Fruit fly (Drosophila melanogaster) whole organism, adult: ENCODE data around the gene CG13408.
A peak's percentile ranks its signal among the peaks of the same experiment; 100 is the strongest.

Source experiments
- CG11617 ChIP-seq: fragments of 200-800 bp; sonication (Bioruptor generic); optimal IDR thresholded peaks from 2 replicates; lab custom pipeline; 2017; ENCODE audit warnings: mild to moderate bottlenecking, missing biosample characterization, missing genetic modification reagents, missing genetic modification characterization
- CG12768 ChIP-seq: fragments of 200-800 bp; sonication (Bioruptor generic); optimal IDR thresholded peaks from 2 replicates; lab custom pipeline; 2017; ENCODE audit warnings: missing biosample characterization, missing genetic modification characterization, mild to moderate bottlenecking, moderate library complexity, missing genetic modification reagents
- CG14711 ChIP-seq: fragments of 200-800 bp; sonication (Bioruptor generic); optimal IDR thresholded peaks from 2 replicates; lab custom pipeline; 2018; ENCODE audit warnings: missing biosample characterization, mild to moderate bottlenecking, missing genetic modification characterization, moderate library complexity
- CG1620 ChIP-seq: fragments of 200-800 bp; sonication (Bioruptor generic); optimal IDR thresholded peaks from 2 replicates; lab custom pipeline; 2016; ENCODE audit warnings: missing biosample characterization, missing genetic modification characterization
- CG33017 ChIP-seq: fragments of 200-800 bp; sonication (Bioruptor generic); optimal IDR thresholded peaks from 2 replicates; lab custom pipeline; 2018; ENCODE audit warnings: missing biosample characterization, mild to moderate bottlenecking, missing genetic modification characterization, moderate library complexity
- CG5204 ChIP-seq: fragments of 200-800 bp; sonication (Bioruptor generic); optimal IDR thresholded peaks from 2 replicates; lab custom pipeline; 2016; ENCODE audit warnings: missing biosample characterization, missing genetic modification characterization
- CG7045 ChIP-seq: fragments of 200-800 bp; sonication (Bioruptor generic); optimal IDR thresholded peaks from 2 replicates; lab custom pipeline; 2017; ENCODE audit warnings: missing biosample characterization, mild to moderate bottlenecking, missing genetic modification characterization
- CG7101 ChIP-seq: fragments of 200-800 bp; sonication (Bioruptor generic); optimal IDR thresholded peaks from 2 replicates; lab custom pipeline; 2018; ENCODE audit warnings: missing biosample characterization, mild to moderate bottlenecking, missing genetic modification characterization, moderate library complexity
- Clk ChIP-seq: fragments of 200-800 bp; sonication (Bioruptor generic); optimal IDR thresholded peaks from 2 replicates; lab custom pipeline; 2017; ENCODE audit warnings: missing biosample characterization, missing genetic modification characterization
- Crg-1 ChIP-seq: fragments of 200-800 bp; sonication (Bioruptor generic); optimal IDR thresholded peaks from 2 replicates; lab custom pipeline; 2016; ENCODE audit warnings: missing biosample characterization, missing genetic modification characterization
- Hr96 ChIP-seq: fragments of 200-800 bp; sonication (Bioruptor generic); optimal IDR thresholded peaks from 2 replicates; lab custom pipeline; 2016; ENCODE audit warnings: missing biosample characterization, missing genetic modification characterization
- Mnt ChIP-seq: fragments of 200-800 bp; sonication (Bioruptor generic); optimal IDR thresholded peaks from 2 replicates; lab custom pipeline; 2016; ENCODE audit warnings: missing biosample characterization, mild to moderate bottlenecking, missing genetic modification characterization
- bab1 ChIP-seq: fragments of 200-800 bp; sonication (Bioruptor generic); optimal IDR thresholded peaks from 3 replicates; lab custom pipeline; 2019; ENCODE audit warnings: missing biosample characterization, mild to moderate bottlenecking, missing genetic modification characterization, moderate library complexity
- cic ChIP-seq: fragments of 200-800 bp; sonication (Bioruptor generic); optimal IDR thresholded peaks from 2 replicates; lab custom pipeline; 2017; ENCODE audit warnings: missing biosample characterization, mild to moderate bottlenecking, missing genetic modification characterization, moderate library complexity
- cnc ChIP-seq, 2 experiments: fragments of >200 bp; optimal IDR thresholded peaks; 2 replicates each; lab custom pipeline; 2017
- kay ChIP-seq: fragments of 200-800 bp; sonication (Bioruptor generic); peaks from one replicate; lab custom pipeline; 2016; ENCODE audit warnings: missing biosample characterization, missing genetic modification characterization, borderline replicate concordance
- ovo ChIP-seq: fragments of 200-800 bp; sonication (Bioruptor generic); optimal IDR thresholded peaks from 2 replicates; lab custom pipeline; 2016; ENCODE audit warnings: missing biosample characterization, missing genetic modification characterization
- pad ChIP-seq: fragments of 200-800 bp; sonication (Bioruptor generic); optimal IDR thresholded peaks from 3 replicates; lab custom pipeline; 2017; ENCODE audit warnings: missing biosample characterization, missing genetic modification characterization, mild to moderate bottlenecking, moderate library complexity, missing genetic modification reagents
- tj ChIP-seq: fragments of 200-800 bp; sonication (Bioruptor generic); optimal IDR thresholded peaks from 3 replicates; lab custom pipeline; 2017; ENCODE audit warnings: missing biosample characterization, mild to moderate bottlenecking, missing genetic modification characterization, moderate library complexity
- toe ChIP-seq: fragments of 200-800 bp; sonication (Bioruptor generic); optimal IDR thresholded peaks from 2 replicates; lab custom pipeline; 2016; ENCODE audit warnings: missing biosample characterization, missing genetic modification characterization

The CG13408 gene

dm6 chr3R:22080161-22080560 is at the start of gene CG13408:
Gene CG13408 (plus strand): TSS chr3R:22080382.
- TF ChIP-seq tj (GFP tag; lab: Kevin White, UChicago): no peak
- no peak for TF ChIP-seq CG33017 (tag; lab: Kevin White, UChicago)
- TF ChIP-seq CG1620: no peak
- no peak for TF ChIP-seq bab1 (GFP tag; lab: Kevin White, UChicago)
- no peak for TF ChIP-seq CG5204 (GFP tag; lab: Kevin White, UChicago)
- TF ChIP-seq cnc (optimal IDR thresholded peaks at IDR 0.05; lab: Kevin White, UChicago): no peak
- no peak for TF ChIP-seq ovo (GFP tag; lab: Kevin White, UChicago)
- no peak for TF ChIP-seq Hr96
- no peak for TF ChIP-seq toe (GFP tag; lab: Kevin White, UChicago)
- TF ChIP-seq cic (GFP tag; lab: Kevin White, UChicago): no peak
- TF ChIP-seq Mnt (GFP tag; lab: Kevin White, UChicago): no peak
- TF ChIP-seq CG12768 (GFP tag; lab: Kevin White, UChicago): no peak
- no peak for TF ChIP-seq Clk
- no peak for TF ChIP-seq pad
- TF ChIP-seq CG11617 (GFP tag; lab: Kevin White, UChicago): no peak
- TF ChIP-seq Crg-1 (GFP tag; lab: Kevin White, UChicago): no peak
- no peak for TF ChIP-seq CG7045 (GFP tag; lab: Kevin White, UChicago)
- TF ChIP-seq kay (GFP tag; lab: Kevin White, UChicago): no peak
- no peak for TF ChIP-seq CG14711 (tag; lab: Kevin White, UChicago)
- no peak for TF ChIP-seq CG7101 (tag; lab: Kevin White, UChicago)

DNA sequence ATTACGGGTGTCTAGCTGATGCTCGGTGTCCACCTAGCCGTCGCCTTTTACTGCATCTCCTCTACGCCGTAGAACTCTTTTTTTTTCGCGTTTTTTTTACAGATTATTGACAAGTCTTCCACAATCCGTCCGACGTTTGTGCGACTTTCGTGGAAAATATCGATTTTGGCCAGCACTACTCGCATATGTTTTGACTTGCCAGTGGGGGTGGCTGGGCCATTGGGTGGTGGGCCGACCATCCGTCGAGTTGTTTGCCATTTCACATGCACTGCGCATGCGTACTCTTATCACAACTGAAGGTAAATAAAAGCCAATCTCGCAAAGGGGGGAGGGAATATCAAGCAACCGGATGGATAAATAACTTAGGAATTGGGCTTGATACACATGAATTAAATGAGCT is 48.4 kb upstream of the CG13408 start, which contains the start of gene CG13409:
Gene CG13409, minus strand, starts transcription at position 163 of the 400 bp plus-strand sequence.
- TF ChIP-seq Clk (no peak), CG11617 (GFP tag; lab: Kevin White, UChicago) (no peak), toe (GFP tag; lab: Kevin White, UChicago) (no peak), cnc (optimal IDR thresholded peaks at IDR 0.05; lab: Kevin White, UChicago) (no peak), ovo (GFP tag; lab: Kevin White, UChicago) (no peak), CG33017 (tag; lab: Kevin White, UChicago) (no peak), cic (GFP tag; lab: Kevin White, UChicago) (no peak), CG1620 (no peak)

dm6 chr3R:22034160-22034742 is 45.9 kb upstream of the CG13408 start, which contains the start of the genes CG45099, CG6015, pit and Fadd:
Gene CG45099 (minus strand): TSS chr3R:22034286.
Gene CG6015 (minus strand): TSS chr3R:22034286.
Gene pit (plus strand): TSS chr3R:22034298.
Gene Fadd (plus strand): TSS chr3R:22034455.
- peak; percentile 17 for TF ChIP-seq CG7101 (tag; lab: Kevin White, UChicago)
- TF ChIP-seq cic (GFP tag; lab: Kevin White, UChicago): peak; percentile 1
- TF ChIP-seq CG1620: no peak
- peak; percentile 50 for TF ChIP-seq CG11617 (GFP tag; lab: Kevin White, UChicago)
- peak; percentile 72 for TF ChIP-seq bab1 (GFP tag; lab: Kevin White, UChicago)
- TF ChIP-seq cnc (optimal IDR thresholded peaks at IDR 0.05; lab: Kevin White, UChicago): no peak
- TF ChIP-seq Mnt (GFP tag; lab: Kevin White, UChicago): peak; percentile 52

- TF ChIP-seq Clk (no peak), CG14711 (tag; lab: Kevin White, UChicago) (peak; percentile 29), bab1 (GFP tag; lab: Kevin White, UChicago) (peak; percentile 41), cic (GFP tag; lab: Kevin White, UChicago) (peak; percentile 15), Mnt (GFP tag; lab: Kevin White, UChicago) (peak; percentile 100)
These were observed 44.6 kb upstream of the CG13408 start for dm6 chr3R:22035552-22035951.

dm6 chr3R:22039480-22039879 is 40.7 kb upstream of the CG13408 start:
- TF ChIP-seq pad: no peak
- TF ChIP-seq cnc (optimal IDR thresholded peaks at IDR 0.05; lab: Kevin White, UChicago): no peak
- TF ChIP-seq CG12768 (GFP tag; lab: Kevin White, UChicago): no peak
- no peak for TF ChIP-seq CG7045 (GFP tag; lab: Kevin White, UChicago)
- no peak for TF ChIP-seq CG7101 (tag; lab: Kevin White, UChicago)
- TF ChIP-seq kay (GFP tag; lab: Kevin White, UChicago): no peak
- no peak for TF ChIP-seq cic (GFP tag; lab: Kevin White, UChicago)
- TF ChIP-seq toe (GFP tag; lab: Kevin White, UChicago): no peak
- no peak for TF ChIP-seq CG33017 (tag; lab: Kevin White, UChicago)
- no peak for TF ChIP-seq bab1 (GFP tag; lab: Kevin White, UChicago)

DNA sequence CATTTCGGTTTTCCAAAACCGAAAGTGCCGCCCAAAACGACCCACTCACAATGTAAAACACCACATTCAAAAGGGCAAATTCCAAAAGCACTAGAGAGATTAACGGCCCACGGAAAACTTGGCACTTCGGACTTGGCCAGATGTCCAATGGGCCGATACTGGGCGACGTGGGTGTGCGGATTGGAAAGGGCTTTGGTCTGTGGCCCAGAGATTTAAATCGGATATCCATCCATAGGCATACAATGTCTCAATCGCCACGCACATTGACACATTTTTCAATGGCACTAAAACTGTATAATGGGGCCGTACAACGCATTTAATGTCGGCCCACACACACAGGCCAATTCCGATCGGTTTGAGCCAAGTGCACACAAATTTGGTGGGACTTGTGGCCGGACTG is 39.8 kb upstream of the CG13408 start:
- no peak for TF ChIP-seq cnc (optimal IDR thresholded peaks at IDR 0.05; lab: Kevin White, UChicago)
- no peak for TF ChIP-seq Crg-1 (GFP tag; lab: Kevin White, UChicago)
- TF ChIP-seq CG7101 (tag; lab: Kevin White, UChicago): no peak
- no peak for TF ChIP-seq CG12768 (GFP tag; lab: Kevin White, UChicago)
- no peak for TF ChIP-seq cic (GFP tag; lab: Kevin White, UChicago)
- TF ChIP-seq CG14711 (tag; lab: Kevin White, UChicago): no peak
- no peak for TF ChIP-seq CG11617 (GFP tag; lab: Kevin White, UChicago)
- no peak for TF ChIP-seq CG33017 (tag; lab: Kevin White, UChicago)
- no peak for TF ChIP-seq Clk
- TF ChIP-seq bab1 (GFP tag; lab: Kevin White, UChicago): no peak
- no peak for TF ChIP-seq CG7045 (GFP tag; lab: Kevin White, UChicago)
- no peak for TF ChIP-seq Mnt (GFP tag; lab: Kevin White, UChicago)
- TF ChIP-seq toe (GFP tag; lab: Kevin White, UChicago): no peak
- TF ChIP-seq CG1620: no peak
- no peak for TF ChIP-seq kay (GFP tag; lab: Kevin White, UChicago)
- TF ChIP-seq Hr96: no peak
